Worm (Caenorhabditis elegans) whole organism, L1 larva: ENCODE measurements around the gene Y37D8A.2.

Source experiments
- C16A3.4 ChIP-seq: fragments of 150-350 bp; optimal IDR thresholded peaks from 2 replicates; lab custom pipeline; 2014; ENCODE audit warnings: missing biosample characterization, missing genetic modification characterization
- C34B4.2 ChIP-seq: sonication (generic microtip); optimal IDR thresholded peaks from 2 replicates; lab custom pipeline; 2017; ENCODE audit warnings: mild to moderate bottlenecking, missing genetic modification characterization, missing compliant biosample characterization
- F16B12.6 ChIP-seq: fragments of 150-350 bp; optimal IDR thresholded peaks from 2 replicates; lab custom pipeline; 2014; ENCODE audit warnings: missing biosample characterization, missing genetic modification characterization
- aha-1 ChIP-seq: fragments of 150-350 bp; optimal IDR thresholded peaks from 2 replicates; lab custom pipeline; 2014; ENCODE audit warnings: missing biosample characterization, missing genetic modification characterization
- ama-1 ChIP-seq: fragments of 150-350 bp; optimal IDR thresholded peaks from 2 replicates; lab custom pipeline; 2014
- blmp-1 ChIP-seq: fragments of 150-350 bp; optimal IDR thresholded peaks from 2 replicates; lab custom pipeline; 2014; ENCODE audit warnings: missing biosample characterization, missing genetic modification characterization
- ceh-63 ChIP-seq: fragments of 200-800 bp; sonication (Bioruptor generic); optimal IDR thresholded peaks from 2 replicates; lab custom pipeline; 2018; ENCODE audit warnings: mild to moderate bottlenecking, missing genetic modification characterization, missing compliant biosample characterization
- ceh-82 ChIP-seq, 3 experiments: fragments of 150-350 bp in 1 of 3; sonication (generic microtip) in 2 of 3; optimal IDR thresholded peaks; 2 replicates each; lab custom pipeline; 2014 to 2017; ENCODE audit warnings: missing biosample characterization in 3 of 3, missing genetic modification characterization in 3 of 3
- ces-1 ChIP-seq: fragments of 150-350 bp; optimal IDR thresholded peaks from 2 replicates; lab custom pipeline; 2014; ENCODE audit warnings: missing biosample characterization, missing genetic modification reagents, missing genetic modification characterization
- efl-1 ChIP-seq, 4 experiments: fragments of 150-350 bp; optimal IDR thresholded peaks in 3 of 4; peaks in 1 of 4; 1 replicate in 1 of 4; 2 replicates in 3 of 4; lab custom pipeline; 2014; ENCODE audit warnings: missing biosample characterization in 2 of 4, missing genetic modification characterization in 2 of 4, missing genetic modification reagents in 2 of 4
- efl-3 ChIP-seq: fragments of 200-800 bp; sonication (Bioruptor generic); optimal IDR thresholded peaks from 2 replicates; lab custom pipeline; 2018; ENCODE audit warnings: mild to moderate bottlenecking, missing genetic modification characterization, missing compliant biosample characterization
- egl-13 ChIP-seq: sonication (generic microtip); optimal IDR thresholded peaks from 2 replicates; lab custom pipeline; 2016; ENCODE audit warnings: missing genotype, missing genetic modification reagents, missing genetic modification characterization, missing compliant biosample characterization
- egl-27 ChIP-seq, 2 experiments: fragments of 150-350 bp in 1 of 2; sonication (generic microtip); optimal IDR thresholded peaks; 3 replicates each; lab custom pipeline; 2017 to 2018; ENCODE audit warnings: missing biosample characterization in 2 of 2, missing genetic modification characterization in 2 of 2, missing genetic modification reagents in 2 of 2
- elt-2 ChIP-seq: sonication (generic microtip); optimal IDR thresholded peaks from 2 replicates; lab custom pipeline; 2016; ENCODE audit warnings: missing genetic modification characterization, mild to moderate bottlenecking, inconsistent platforms, missing compliant biosample characterization, missing genetic modification reagents
- elt-3 ChIP-seq, 6 experiments: fragments of 150-350 bp in 1 of 6; sonication (generic microtip); optimal IDR thresholded peaks; 2 replicates each; lab custom pipeline; 2017 to 2018; ENCODE audit warnings: missing biosample characterization in 6 of 6, missing genetic modification characterization in 6 of 6, inconsistent platforms in 1 of 6
- ets-5 ChIP-seq: fragments of 200-800 bp; sonication (Bioruptor generic); IDR thresholded peaks from 2 replicates; pipeline ENCODE4 v1.3.6; 2022; ENCODE audit warnings: missing genetic modification characterization, missing compliant biosample characterization
- fkh-4 ChIP-seq: sonication (generic microtip); optimal IDR thresholded peaks from 2 replicates; lab custom pipeline; 2016; ENCODE audit warnings: missing compliant biosample characterization, missing genetic modification characterization, borderline replicate concordance
- lin-13 ChIP-seq: fragments of 150-350 bp; optimal IDR thresholded peaks from 2 replicates; lab custom pipeline; 2014; ENCODE audit warnings: missing biosample characterization, missing genetic modification reagents, missing genetic modification characterization
- lin-14 ChIP-seq: fragments of 200-800 bp; sonication (Bioruptor generic); optimal IDR thresholded peaks from 2 replicates; lab custom pipeline; 2018; ENCODE audit warnings: mild to moderate bottlenecking, missing genetic modification characterization, moderate library complexity, missing compliant biosample characterization
- lin-35 ChIP-seq, 2 experiments: fragments of 150-350 bp; optimal IDR thresholded peaks; 2 replicates each; lab custom pipeline; 2014; ENCODE audit warnings: missing biosample characterization in 2 of 2, missing genetic modification characterization in 2 of 2, missing genetic modification reagents in 2 of 2
- lir-3 ChIP-seq: sonication (generic microtip); optimal IDR thresholded peaks from 2 replicates; lab custom pipeline; 2016; ENCODE audit warnings: mild to moderate bottlenecking, missing genetic modification characterization, moderate library complexity, missing compliant biosample characterization; ENCODE audit not compliant: poor library complexity
- mdl-1 ChIP-seq, 2 experiments: fragments of 150-350 bp; optimal IDR thresholded peaks; 2 replicates each; lab custom pipeline; 2014 to 2017; ENCODE audit warnings: missing biosample characterization in 2 of 2, missing genetic modification characterization in 2 of 2, inconsistent platforms in 1 of 2
- mef-2 ChIP-seq: fragments of 150-350 bp; optimal IDR thresholded peaks from 2 replicates; lab custom pipeline; 2014; ENCODE audit warnings: missing biosample characterization, missing genetic modification characterization
- nhr-11 ChIP-seq: fragments of 150-350 bp; optimal IDR thresholded peaks from 2 replicates; lab custom pipeline; 2014; ENCODE audit warnings: missing biosample characterization, missing genetic modification characterization
- nhr-19 ChIP-seq: fragments of 200-800 bp; sonication (Bioruptor generic); conservative IDR thresholded peaks from 2 replicates; pipeline ENCODE4 v1.3.6; 2022; ENCODE audit warnings: missing genetic modification characterization, missing compliant biosample characterization
- nhr-20 ChIP-seq: sonication (generic microtip); optimal IDR thresholded peaks from 2 replicates; lab custom pipeline; 2016; ENCODE audit warnings: mild to moderate bottlenecking, missing genetic modification characterization, missing compliant biosample characterization
- nhr-237 ChIP-seq: fragments of 150-350 bp; optimal IDR thresholded peaks from 2 replicates; lab custom pipeline; 2014; ENCODE audit warnings: missing biosample characterization, missing genetic modification characterization
- nhr-71 ChIP-seq: sonication (generic microtip); optimal IDR thresholded peaks from 2 replicates; lab custom pipeline; 2016; ENCODE audit warnings: mild to moderate bottlenecking, missing genetic modification characterization, moderate library complexity, missing compliant biosample characterization
- nhr-76 ChIP-seq: sonication (generic microtip); optimal IDR thresholded peaks from 2 replicates; lab custom pipeline; 2017; ENCODE audit warnings: missing biosample characterization, missing genetic modification characterization
- nhr-85 ChIP-seq: sonication (generic microtip); peaks from one replicate; lab custom pipeline; 2016; ENCODE audit warnings: missing genetic modification characterization, inconsistent platforms, missing compliant biosample characterization
- nhr-90 ChIP-seq: sonication (generic microtip); optimal IDR thresholded peaks from 2 replicates; lab custom pipeline; 2016; ENCODE audit warnings: mild to moderate bottlenecking, missing genetic modification characterization, missing compliant biosample characterization; ENCODE audit not compliant: poor library complexity
- pag-3 ChIP-seq: sonication (generic microtip); optimal IDR thresholded peaks from 2 replicates; lab custom pipeline; 2017; ENCODE audit warnings: missing genetic modification characterization, mild to moderate bottlenecking, missing compliant biosample characterization, antibody characterized with exemption, borderline replicate concordance; ENCODE audit not compliant: insufficient read depth
- snu-23 ChIP-seq: sonication (generic microtip); optimal IDR thresholded peaks from 2 replicates; lab custom pipeline; 2016; ENCODE audit warnings: missing genetic modification characterization, missing compliant biosample characterization
- sptf-1 ChIP-seq: fragments of 150-350 bp; optimal IDR thresholded peaks from 2 replicates; lab custom pipeline; 2014; ENCODE audit warnings: missing biosample characterization, missing genetic modification characterization
- swsn-7 ChIP-seq: sonication (generic microtip); optimal IDR thresholded peaks from 2 replicates; lab custom pipeline; 2016; ENCODE audit warnings: missing genetic modification characterization, missing compliant biosample characterization
- tbx-2 ChIP-seq: sonication (generic microtip); optimal IDR thresholded peaks from 2 replicates; lab custom pipeline; 2016; ENCODE audit warnings: missing genetic modification characterization, missing compliant biosample characterization
- unc-130 ChIP-seq: fragments of 150-350 bp; optimal IDR thresholded peaks from 2 replicates; lab custom pipeline; 2017; ENCODE audit warnings: missing biosample characterization, missing genetic modification characterization, inconsistent platforms
- unc-62 ChIP-seq: fragments of 150-350 bp; optimal IDR thresholded peaks from 2 replicates; lab custom pipeline; 2014; ENCODE audit warnings: missing biosample characterization, missing genetic modification reagents, missing genetic modification characterization
- unc-98 ChIP-seq: fragments of 200-800 bp; sonication (Bioruptor generic); IDR thresholded peaks from 2 replicates; pipeline ENCODE4 v1.3.6; 2022; ENCODE audit warnings: missing genetic modification characterization, missing compliant biosample characterization
- vab-15 ChIP-seq: sonication (generic microtip); optimal IDR thresholded peaks from 2 replicates; lab custom pipeline; 2017; ENCODE audit warnings: missing genotype, mild to moderate bottlenecking, missing genetic modification characterization, missing compliant biosample characterization
- xbp-1 ChIP-seq: sonication (generic microtip); optimal IDR thresholded peaks from 2 replicates; lab custom pipeline; 2016; ENCODE audit warnings: missing genetic modification characterization, missing compliant biosample characterization
- zag-1 ChIP-seq: fragments of 150-350 bp; optimal IDR thresholded peaks from 2 replicates; lab custom pipeline; 2014; ENCODE audit warnings: missing biosample characterization, missing genetic modification characterization
- ztf-11 ChIP-seq, 2 experiments: sonication (generic microtip); optimal IDR thresholded peaks; 2 replicates each; lab custom pipeline; 2016 to 2017; ENCODE audit warnings: missing genetic modification characterization in 2 of 2, missing biosample characterization in 1 of 2, missing compliant biosample characterization in 1 of 2
- ztf-4 ChIP-seq: fragments of 150-350 bp; optimal IDR thresholded peaks from 2 replicates; lab custom pipeline; 2014; ENCODE audit warnings: missing biosample characterization, missing genetic modification characterization

Y37D8A.2 gene

DNA sequence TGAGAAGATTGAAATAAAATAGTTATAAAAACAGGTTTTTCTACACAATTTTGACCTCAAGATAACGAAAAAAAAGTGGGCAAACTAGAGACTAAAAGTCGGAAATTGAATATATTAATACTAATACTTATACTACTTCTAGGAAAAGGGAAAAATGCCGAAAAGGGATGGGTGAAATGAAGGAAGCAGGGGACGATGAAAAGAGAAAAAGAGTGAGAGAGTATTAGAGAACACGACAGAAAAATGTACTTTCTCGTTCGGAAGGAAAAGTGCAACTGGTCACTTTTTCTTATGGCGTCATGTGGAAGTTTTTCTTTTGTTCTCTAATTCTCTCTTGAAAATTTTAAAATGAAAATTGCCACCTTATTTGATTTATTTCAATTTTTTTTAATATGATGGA lies 21.3 kb downstream of the Y37D8A.2 start (continued):
- TF ChIP-seq nhr-237 (tag; lab: Kevin White, UChicago): no peak
- no peak for TF ChIP-seq zag-1 (tag; lab: Kevin White, UChicago)
- peak; percentile 50 for TF ChIP-seq snu-23 (GFP tag; lab: Kevin White, UChicago)
- peak; percentile 36 for TF ChIP-seq elt-2 (tag; lab: Kevin White, UChicago)
- TF ChIP-seq ztf-4: peak; percentile 19
- TF ChIP-seq unc-98: no peak
- TF ChIP-seq efl-3 (GFP tag; lab: Kevin White, UChicago): no peak
- peak; percentile 59 for TF ChIP-seq nhr-11
- no peak for TF ChIP-seq ama-1 (lab: Kevin White, UChicago)
- TF ChIP-seq mdl-1 (tag; optimal IDR thresholded peaks at IDR 0.05; lab: Kevin White, UChicago): peak in 1 of 2 experiments; percentile 9
- no peak for TF ChIP-seq ces-1
- TF ChIP-seq nhr-90 (tag; lab: Kevin White, UChicago): peak; percentile 68
- TF ChIP-seq C16A3.4 (tag; lab: Kevin White, UChicago): peak; percentile 21
- TF ChIP-seq egl-27 (tag; optimal IDR thresholded peaks at IDR 0.05; lab: Kevin White, UChicago): peak in 1 of 2 experiments; percentile 40
- peak; percentile 73 for TF ChIP-seq nhr-20 (tag; lab: Kevin White, UChicago)
- TF ChIP-seq unc-62: no peak
- peak; percentile 79 for TF ChIP-seq egl-13 (tag; lab: Kevin White, UChicago)
- TF ChIP-seq pag-3: no peak
- no peak for TF ChIP-seq fkh-4 (tag; lab: Kevin White, UChicago)
- TF ChIP-seq ceh-82 (tag; optimal IDR thresholded peaks at IDR 0.05; lab: Kevin White, UChicago): no peak
- TF ChIP-seq efl-1 (optimal IDR thresholded peaks at IDR 0.05; lab: Kevin White, UChicago): peak; percentile 24 to 28
- peak; percentile 27 to 89 for TF ChIP-seq efl-1 (GFP tag; optimal IDR thresholded peaks at IDR 0.05 in 1 of 2; lab: Kevin White, UChicago)
- TF ChIP-seq tbx-2 (tag; lab: Kevin White, UChicago): peak; percentile 14
- peak; percentile 92 for TF ChIP-seq blmp-1 (tag; lab: Kevin White, UChicago)
- no peak for TF ChIP-seq mef-2 (tag; lab: Kevin White, UChicago)
- TF ChIP-seq swsn-7 (tag; lab: Kevin White, UChicago): peak; percentile 44
- TF ChIP-seq nhr-19 (GFP tag; lab: Robert Waterston, UW): peak; percentile 36; the same call in 1 of the 2 replicates
- TF ChIP-seq F16B12.6: no peak
- TF ChIP-seq vab-15 (tag; lab: Kevin White, UChicago): no peak
- TF ChIP-seq sptf-1 (tag; lab: Kevin White, UChicago): no peak
- no peak for TF ChIP-seq ets-5 (GFP tag; lab: Robert Waterston, UW)
- TF ChIP-seq ztf-11 (tag; optimal IDR thresholded peaks at IDR 0.05; lab: Kevin White, UChicago): no peak
- TF ChIP-seq xbp-1 (tag; lab: Kevin White, UChicago): peak; percentile 18
- TF ChIP-seq lir-3: no peak
- no peak for TF ChIP-seq ceh-63 (GFP tag; lab: Kevin White, UChicago)
- TF ChIP-seq nhr-76 (tag; lab: Kevin White, UChicago): no peak
- TF ChIP-seq C34B4.2 (tag; lab: Kevin White, UChicago): no peak

DNA sequence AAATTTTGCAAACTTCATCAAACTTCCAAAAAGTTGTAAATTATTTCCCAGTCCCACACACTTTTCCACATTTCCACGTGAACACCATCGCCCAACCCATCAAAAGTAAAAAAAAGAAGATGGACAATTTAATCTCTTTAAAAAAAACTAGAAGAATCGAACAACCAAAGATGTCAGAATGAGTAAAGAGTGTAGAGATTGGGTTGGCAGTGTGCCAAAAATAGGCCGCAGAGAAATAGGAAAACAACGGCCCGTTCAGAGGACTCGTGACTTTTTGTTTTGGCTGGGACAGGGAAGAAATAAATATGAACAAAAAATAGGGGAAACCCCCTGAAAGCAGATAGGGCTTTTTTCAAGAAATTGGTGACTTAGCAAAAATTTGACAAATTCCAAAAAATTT lies 22.9 kb downstream of the Y37D8A.2 start:
- TF ChIP-seq elt-3 (tag; optimal IDR thresholded peaks at IDR 0.05; lab: Kevin White, UChicago) (peak in 1 of 6 experiments; percentile 28), nhr-90 (tag; lab: Kevin White, UChicago) (peak; percentile 5), lin-13 (GFP tag; lab: Kevin White, UChicago) (no peak), aha-1 (tag; lab: Kevin White, UChicago) (no peak), unc-130 (peak; percentile 36), blmp-1 (tag; lab: Kevin White, UChicago) (peak; percentile 19), ces-1 (no peak), mdl-1 (tag; optimal IDR thresholded peaks at IDR 0.05; lab: Kevin White, UChicago) (peak in 1 of 2 experiments; percentile 29), lin-35 (GFP tag; optimal IDR thresholded peaks at IDR 0.05; lab: Kevin White, UChicago) (peak in 1 of 2 experiments; percentile 28), lin-14 (GFP tag; lab: Kevin White, UChicago) (peak; percentile 31), nhr-20 (tag; lab: Kevin White, UChicago) (peak; percentile 46), snu-23 (GFP tag; lab: Kevin White, UChicago) (peak; percentile 28), nhr-85 (tag; lab: Kevin White, UChicago) (peak; percentile 89), tbx-2 (tag; lab: Kevin White, UChicago) (peak; percentile 13), nhr-71 (tag; lab: Kevin White, UChicago) (peak; percentile 22)
